Fruit fly (Drosophila melanogaster): ENCODE data around the gene Sgs3.
A peak's percentile ranks its signal among the peaks of the same experiment; 100 is the strongest.

Gene Sgs3

dm6 chr3L:11536132-11536531 is 24.1 kb downstream of the Sgs3 start (continued):
- TF ChIP-seq CG4707 (GFP tag; optimal IDR thresholded peaks at IDR 0.05): no peak
- TF ChIP-seq Eip74EF (GFP tag; optimal IDR thresholded peaks at IDR 0.05): no peak
- peak in 1 of 2 experiments; percentile 41 for TF ChIP-seq bsh (GFP tag; optimal IDR thresholded peaks at IDR 0.05)
- TF ChIP-seq odd (GFP tag; optimal IDR thresholded peaks at IDR 0.05): no peak
- no peak for TF ChIP-seq CoRest (tag; optimal IDR thresholded peaks at IDR 0.05)
- no peak for TF ChIP-seq ewg (GFP tag; optimal IDR thresholded peaks at IDR 0.05)
- no peak for TF ChIP-seq gcm (GFP tag; optimal IDR thresholded peaks at IDR 0.05)
- no peak for TF ChIP-seq emc (GFP tag; optimal IDR thresholded peaks at IDR 0.05)
- no peak for TF ChIP-seq tx (GFP tag; optimal IDR thresholded peaks at IDR 0.05)
- no peak for TF ChIP-seq Hand (GFP tag; optimal IDR thresholded peaks at IDR 0.05)
- TF ChIP-seq CG5180 (GFP tag; optimal IDR thresholded peaks at IDR 0.05): no peak
- no peak for TF ChIP-seq CG1529 (GFP tag; optimal IDR thresholded peaks at IDR 0.05)
- TF ChIP-seq Sox100B (GFP tag; optimal IDR thresholded peaks at IDR 0.05): no peak
- TF ChIP-seq pb (GFP tag; optimal IDR thresholded peaks at IDR 0.05): no peak
- TF ChIP-seq Jarid2 (GFP tag; optimal IDR thresholded peaks at IDR 0.05): no peak
- no peak for TF ChIP-seq HLH4C (GFP tag; IDR thresholded peaks at IDR 0.05; ENCODE audit: partially characterized antibody)
- peak; percentile 20 for TF ChIP-seq Fer1 (GFP tag; optimal IDR thresholded peaks at IDR 0.05)
- TF ChIP-seq CG7928 (GFP tag; optimal IDR thresholded peaks at IDR 0.05): no peak
- TF ChIP-seq CG9932 (GFP tag; IDR thresholded peaks at IDR 0.05): peak; percentile 53
- peak; percentile 29; the same call in 1 of the 2 replicates for TF ChIP-seq CG31441 (GFP tag; IDR thresholded peaks at IDR 0.05)
- TF ChIP-seq seq (GFP tag; IDR thresholded peaks at IDR 0.05): peak; percentile 56; the same call in 1 of the 2 replicates
- no peak for TF ChIP-seq CG8944 (GFP tag; optimal IDR thresholded peaks at IDR 0.05)
- no peak for TF ChIP-seq crp (GFP tag; optimal IDR thresholded peaks at IDR 0.05)
- TF ChIP-seq CG16815 (GFP tag; optimal IDR thresholded peaks at IDR 0.05): no peak
- TF ChIP-seq CG10654 (GFP tag; optimal IDR thresholded peaks at IDR 0.05): no peak
- TF ChIP-seq CG12219 (GFP tag; optimal IDR thresholded peaks at IDR 0.05): no peak
- peak; percentile 59 for TF ChIP-seq ranshi (GFP tag; IDR thresholded peaks at IDR 0.05)
- TF ChIP-seq CG17359 (tag; optimal IDR thresholded peaks at IDR 0.05): peak; percentile 20
- TF ChIP-seq Doc2 (GFP tag; IDR thresholded peaks at IDR 0.05): no peak
- no peak for TF ChIP-seq CG8359 (GFP tag; optimal IDR thresholded peaks at IDR 0.05; ENCODE audit: borderline replicate concordance)
- TF ChIP-seq CG10209 (GFP tag; optimal IDR thresholded peaks at IDR 0.05): no peak
- no peak for TF ChIP-seq CG3726 (GFP tag; IDR thresholded peaks at IDR 0.05)
- no peak for TF ChIP-seq lov (optimal IDR thresholded peaks at IDR 0.05)
- TF ChIP-seq lov (GFP tag; IDR thresholded peaks at IDR 0.05): no peak
- no peak for TF ChIP-seq nau (GFP tag; optimal IDR thresholded peaks at IDR 0.05)
- peak; percentile 6 for TF ChIP-seq CG3281 (GFP tag; optimal IDR thresholded peaks at IDR 0.05)
- no peak for TF ChIP-seq CG8290 (GFP tag; optimal IDR thresholded peaks at IDR 0.05)
- no peak for TF ChIP-seq CG8290 (tag; optimal IDR thresholded peaks at IDR 0.05)
- TF ChIP-seq gsb (GFP tag; IDR thresholded peaks at IDR 0.05): no peak
- no peak for TF ChIP-seq CG4404 (GFP tag; IDR thresholded peaks at IDR 0.05)
- TF ChIP-seq zen (tag; optimal IDR thresholded peaks at IDR 0.05): no peak
- TF ChIP-seq CG11723 (GFP tag; optimal IDR thresholded peaks at IDR 0.05): no peak
- TF ChIP-seq Oaz (GFP tag; IDR thresholded peaks at IDR 0.05): no peak
- TF ChIP-seq CG13775 (GFP tag; optimal IDR thresholded peaks at IDR 0.05): no peak
- no peak for TF ChIP-seq CG12155 (GFP tag; optimal IDR thresholded peaks at IDR 0.05)
- no peak for TF ChIP-seq CG3065 (GFP tag; optimal IDR thresholded peaks at IDR 0.05)
- no peak for TF ChIP-seq CG34376 (GFP tag; optimal IDR thresholded peaks at IDR 0.05)
- no peak for TF ChIP-seq Nf-YB (GFP tag; optimal IDR thresholded peaks at IDR 0.05)
- TF ChIP-seq corto (GFP tag; optimal IDR thresholded peaks at IDR 0.05): no peak
- TF ChIP-seq otp (GFP tag; IDR thresholded peaks at IDR 0.05): 0 out of 3 replicates have a peak, but pooled peaks have one; percentile 19
- no peak for TF ChIP-seq salm (tag; optimal IDR thresholded peaks at IDR 0.05)

Measured in whole organism, embryonic.